Worm (Caenorhabditis elegans): ENCODE measurements around the gene misc-1.

DNA sequence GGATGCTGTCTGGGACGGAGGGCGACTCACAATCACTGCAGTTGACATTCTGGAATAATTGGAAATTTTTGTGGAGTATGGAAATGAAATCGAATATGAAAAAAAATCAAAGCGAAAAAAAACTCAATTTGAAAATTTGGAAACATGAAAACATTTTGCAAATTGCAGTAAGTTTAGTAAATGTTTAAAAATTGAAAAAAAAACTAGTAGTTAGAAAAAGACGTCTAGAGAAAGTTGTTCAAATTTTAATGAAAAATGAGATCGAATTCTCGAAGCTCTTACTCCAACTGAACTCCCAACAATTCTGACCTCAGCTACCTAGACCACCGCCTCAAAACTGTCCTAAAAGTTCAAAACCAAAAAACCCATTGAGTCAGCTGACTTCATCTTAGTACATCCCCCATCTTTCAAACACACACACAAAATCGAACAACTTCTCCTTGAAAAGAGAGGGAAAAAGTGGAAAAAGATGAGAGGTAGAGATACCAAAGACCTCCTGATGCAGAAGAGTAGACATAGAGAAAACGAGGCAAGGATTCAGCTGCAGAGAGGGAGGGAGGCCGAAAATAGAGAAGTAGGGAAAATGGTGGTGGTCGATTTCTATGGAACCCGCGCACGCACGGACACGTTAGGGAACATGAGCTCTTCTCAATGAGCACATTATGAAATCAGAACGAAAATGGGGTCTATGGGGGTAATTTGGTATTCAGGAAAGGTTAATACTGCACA lies 36.8 kb downstream of the misc-1 start, which contains the start of gene K01A2.10:
- TF ChIP-seq K09A11.1 (tag; optimal IDR thresholded peaks at IDR 0.05; ENCODE audit: insufficient read depth) (no peak), ceh-31 (tag; optimal IDR thresholded peaks at IDR 0.05) (peak; percentile 47), pat-9 (tag; optimal IDR thresholded peaks at IDR 0.05) (no peak), ttx-3 (tag; optimal IDR thresholded peaks at IDR 0.05) (no peak), ceh-30 (tag; optimal IDR thresholded peaks at IDR 0.05) (no peak)

Measured in whole organism, late embryonic.